Worm (Caenorhabditis elegans) whole organism, L1 larva: ENCODE measurements around the gene D1044.4.
A peak's percentile ranks its signal among the peaks of the same experiment; 100 is the strongest.

Experiments used
- aha-1 ChIP-seq: fragments of 150-350 bp; optimal IDR thresholded peaks from 2 replicates; lab custom pipeline; 2014; ENCODE audit warnings: missing biosample characterization, missing genetic modification characterization
- ceh-82 ChIP-seq, 3 experiments: fragments of 150-350 bp in 1 of 3; sonication (generic microtip) in 2 of 3; optimal IDR thresholded peaks; 2 replicates each; lab custom pipeline; 2014 to 2017; ENCODE audit warnings: missing biosample characterization in 3 of 3, missing genetic modification characterization in 3 of 3
- ceh-88 ChIP-seq: fragments of 200-800 bp; sonication (Bioruptor generic); IDR thresholded peaks from 2 replicates; pipeline ENCODE4 v1.3.6; 2022; ENCODE audit warnings: missing genetic modification characterization, missing compliant biosample characterization
- dpl-1 ChIP-seq, 3 experiments: fragments of 150-350 bp in 2 of 3; sonication (generic microtip) in 1 of 3; optimal IDR thresholded peaks; 2 replicates each; lab custom pipeline; 2014 to 2017; ENCODE audit warnings: missing biosample characterization in 3 of 3, missing genetic modification characterization in 3 of 3, missing genetic modification reagents in 3 of 3
- dsc-1 ChIP-seq: sonication (generic microtip); optimal IDR thresholded peaks from 2 replicates; lab custom pipeline; 2016; ENCODE audit warnings: mild to moderate bottlenecking, missing genetic modification characterization, missing compliant biosample characterization
- efl-1 ChIP-seq, 4 experiments: fragments of 150-350 bp; optimal IDR thresholded peaks in 3 of 4; peaks in 1 of 4; 1 replicate in 1 of 4; 2 replicates in 3 of 4; lab custom pipeline; 2014; ENCODE audit warnings: missing biosample characterization in 2 of 4, missing genetic modification characterization in 2 of 4, missing genetic modification reagents in 2 of 4
- egl-13 ChIP-seq: sonication (generic microtip); optimal IDR thresholded peaks from 2 replicates; lab custom pipeline; 2016; ENCODE audit warnings: missing genotype, missing genetic modification reagents, missing genetic modification characterization, missing compliant biosample characterization
- elt-3 ChIP-seq, 6 experiments: fragments of 150-350 bp in 1 of 6; sonication (generic microtip); optimal IDR thresholded peaks; 2 replicates each; lab custom pipeline; 2017 to 2018; ENCODE audit warnings: missing biosample characterization in 6 of 6, missing genetic modification characterization in 6 of 6, inconsistent platforms in 1 of 6
- ets-5 ChIP-seq: fragments of 200-800 bp; sonication (Bioruptor generic); IDR thresholded peaks from 2 replicates; pipeline ENCODE4 v1.3.6; 2022; ENCODE audit warnings: missing genetic modification characterization, missing compliant biosample characterization
- fkh-10 ChIP-seq: sonication (generic microtip); optimal IDR thresholded peaks from 2 replicates; lab custom pipeline; 2017; ENCODE audit warnings: missing biosample characterization, missing genetic modification reagents, missing genetic modification characterization
- fkh-4 ChIP-seq: sonication (generic microtip); optimal IDR thresholded peaks from 2 replicates; lab custom pipeline; 2016; ENCODE audit warnings: missing compliant biosample characterization, missing genetic modification characterization, borderline replicate concordance
- fkh-8 ChIP-seq: sonication (generic microtip); optimal IDR thresholded peaks from 2 replicates; lab custom pipeline; 2016; ENCODE audit warnings: mild to moderate bottlenecking, missing genetic modification characterization, missing compliant biosample characterization
- fos-1 ChIP-seq: fragments of 150-350 bp; optimal IDR thresholded peaks from 2 replicates; lab custom pipeline; 2014; ENCODE audit warnings: missing biosample characterization, missing genetic modification characterization
- grh-1 ChIP-seq: fragments of 200-800 bp; sonication (Bioruptor generic); IDR thresholded peaks from 2 replicates; pipeline ENCODE4 v1.3.6; 2022; ENCODE audit warnings: missing genetic modification reagents, missing genetic modification characterization, missing compliant biosample characterization
- hlh-17 ChIP-seq: fragments of 200-800 bp; sonication (Bioruptor generic); optimal IDR thresholded peaks from 2 replicates; lab custom pipeline; 2018; ENCODE audit warnings: missing genetic modification characterization, mild to moderate bottlenecking, missing compliant biosample characterization, moderate library complexity, borderline replicate concordance
- hlh-4 ChIP-seq: sonication (generic microtip); optimal IDR thresholded peaks from 2 replicates; lab custom pipeline; 2016; ENCODE audit warnings: mild to moderate bottlenecking, missing genetic modification characterization, missing compliant biosample characterization
- jun-1 ChIP-seq: fragments of 150-350 bp; optimal IDR thresholded peaks from 2 replicates; lab custom pipeline; 2014; ENCODE audit warnings: missing biosample characterization, missing genetic modification reagents, missing genetic modification characterization
- lin-14 ChIP-seq: fragments of 200-800 bp; sonication (Bioruptor generic); optimal IDR thresholded peaks from 2 replicates; lab custom pipeline; 2018; ENCODE audit warnings: mild to moderate bottlenecking, missing genetic modification characterization, moderate library complexity, missing compliant biosample characterization
- lin-15B ChIP-seq: fragments of 150-350 bp; sonication (generic microtip); optimal IDR thresholded peaks from 3 replicates; lab custom pipeline; 2014; ENCODE audit warnings: missing biosample characterization, missing genetic modification characterization
- lin-39 ChIP-seq: fragments of 150-350 bp; optimal IDR thresholded peaks from 2 replicates; lab custom pipeline; 2014; ENCODE audit warnings: missing biosample characterization, missing genetic modification reagents, missing genetic modification characterization
- lir-3 ChIP-seq: sonication (generic microtip); optimal IDR thresholded peaks from 2 replicates; lab custom pipeline; 2016; ENCODE audit warnings: mild to moderate bottlenecking, missing genetic modification characterization, moderate library complexity, missing compliant biosample characterization; ENCODE audit not compliant: poor library complexity
- lsy-2 ChIP-seq, 2 experiments: fragments of 150-350 bp; optimal IDR thresholded peaks; 2 replicates each; lab custom pipeline; 2014; ENCODE audit warnings: missing biosample characterization in 2 of 2, missing genetic modification characterization in 2 of 2
- mdl-1 ChIP-seq, 2 experiments: fragments of 150-350 bp; optimal IDR thresholded peaks; 2 replicates each; lab custom pipeline; 2014 to 2017; ENCODE audit warnings: missing biosample characterization in 2 of 2, missing genetic modification characterization in 2 of 2, inconsistent platforms in 1 of 2
- mep-1 ChIP-seq: fragments of 150-350 bp; optimal IDR thresholded peaks from 2 replicates; lab custom pipeline; 2014; ENCODE audit warnings: missing biosample characterization, missing genetic modification characterization
- nhr-11 ChIP-seq: fragments of 150-350 bp; optimal IDR thresholded peaks from 2 replicates; lab custom pipeline; 2014; ENCODE audit warnings: missing biosample characterization, missing genetic modification characterization
- nhr-12 ChIP-seq: sonication (generic microtip); optimal IDR thresholded peaks from 2 replicates; lab custom pipeline; 2017; ENCODE audit warnings: missing biosample characterization, missing genetic modification characterization
- nhr-20 ChIP-seq: sonication (generic microtip); optimal IDR thresholded peaks from 2 replicates; lab custom pipeline; 2016; ENCODE audit warnings: mild to moderate bottlenecking, missing genetic modification characterization, missing compliant biosample characterization
- nhr-237 ChIP-seq: fragments of 150-350 bp; optimal IDR thresholded peaks from 2 replicates; lab custom pipeline; 2014; ENCODE audit warnings: missing biosample characterization, missing genetic modification characterization
- nhr-47 ChIP-seq: sonication (generic microtip); optimal IDR thresholded peaks from 2 replicates; lab custom pipeline; 2016; ENCODE audit warnings: mild to moderate bottlenecking, missing genetic modification characterization, moderate library complexity, missing compliant biosample characterization
- nhr-71 ChIP-seq: sonication (generic microtip); optimal IDR thresholded peaks from 2 replicates; lab custom pipeline; 2016; ENCODE audit warnings: mild to moderate bottlenecking, missing genetic modification characterization, moderate library complexity, missing compliant biosample characterization
- nhr-76 ChIP-seq: sonication (generic microtip); optimal IDR thresholded peaks from 2 replicates; lab custom pipeline; 2017; ENCODE audit warnings: missing biosample characterization, missing genetic modification characterization
- nhr-85 ChIP-seq: sonication (generic microtip); peaks from one replicate; lab custom pipeline; 2016; ENCODE audit warnings: missing genetic modification characterization, inconsistent platforms, missing compliant biosample characterization
- nhr-90 ChIP-seq: sonication (generic microtip); optimal IDR thresholded peaks from 2 replicates; lab custom pipeline; 2016; ENCODE audit warnings: mild to moderate bottlenecking, missing genetic modification characterization, missing compliant biosample characterization; ENCODE audit not compliant: poor library complexity
- pax-3 ChIP-seq: fragments of 200-800 bp; sonication (Bioruptor generic); optimal IDR thresholded peaks from 2 replicates; lab custom pipeline; 2018; ENCODE audit warnings: mild to moderate bottlenecking, missing genetic modification characterization, moderate library complexity, missing compliant biosample characterization
- rnt-1 ChIP-seq: sonication (generic microtip); optimal IDR thresholded peaks from 2 replicates; lab custom pipeline; 2016; ENCODE audit warnings: mild to moderate bottlenecking, missing genetic modification characterization, moderate library complexity, missing compliant biosample characterization
- snu-23 ChIP-seq: sonication (generic microtip); optimal IDR thresholded peaks from 2 replicates; lab custom pipeline; 2016; ENCODE audit warnings: missing genetic modification characterization, missing compliant biosample characterization
- sox-4 ChIP-seq: sonication (generic microtip); optimal IDR thresholded peaks from 2 replicates; lab custom pipeline; 2016; ENCODE audit warnings: missing genetic modification characterization, missing compliant biosample characterization
- sptf-1 ChIP-seq: fragments of 150-350 bp; optimal IDR thresholded peaks from 2 replicates; lab custom pipeline; 2014; ENCODE audit warnings: missing biosample characterization, missing genetic modification characterization
- sup-37 ChIP-seq: fragments of 200-800 bp; sonication (Bioruptor generic); optimal IDR thresholded peaks from 2 replicates; lab custom pipeline; 2018; ENCODE audit warnings: mild to moderate bottlenecking, missing genetic modification characterization, missing compliant biosample characterization
- swsn-7 ChIP-seq: sonication (generic microtip); optimal IDR thresholded peaks from 2 replicates; lab custom pipeline; 2016; ENCODE audit warnings: missing genetic modification characterization, missing compliant biosample characterization
- tbx-2 ChIP-seq: sonication (generic microtip); optimal IDR thresholded peaks from 2 replicates; lab custom pipeline; 2016; ENCODE audit warnings: missing genetic modification characterization, missing compliant biosample characterization
- unc-130 ChIP-seq: fragments of 150-350 bp; optimal IDR thresholded peaks from 2 replicates; lab custom pipeline; 2017; ENCODE audit warnings: missing biosample characterization, missing genetic modification characterization, inconsistent platforms
- unc-30 ChIP-seq: sonication (generic microtip); optimal IDR thresholded peaks from 2 replicates; lab custom pipeline; 2017; ENCODE audit warnings: missing biosample characterization, missing genetic modification characterization
- unc-86 ChIP-seq: sonication (generic microtip); optimal IDR thresholded peaks from 2 replicates; lab custom pipeline; 2016; ENCODE audit warnings: missing genetic modification characterization, missing compliant biosample characterization
- vab-15 ChIP-seq: sonication (generic microtip); optimal IDR thresholded peaks from 2 replicates; lab custom pipeline; 2017; ENCODE audit warnings: missing genotype, mild to moderate bottlenecking, missing genetic modification characterization, missing compliant biosample characterization
- xbp-1 ChIP-seq: sonication (generic microtip); optimal IDR thresholded peaks from 2 replicates; lab custom pipeline; 2016; ENCODE audit warnings: missing genetic modification characterization, missing compliant biosample characterization
- ztf-4 ChIP-seq: fragments of 150-350 bp; optimal IDR thresholded peaks from 2 replicates; lab custom pipeline; 2014; ENCODE audit warnings: missing biosample characterization, missing genetic modification characterization

Gene D1044.4

DNA sequence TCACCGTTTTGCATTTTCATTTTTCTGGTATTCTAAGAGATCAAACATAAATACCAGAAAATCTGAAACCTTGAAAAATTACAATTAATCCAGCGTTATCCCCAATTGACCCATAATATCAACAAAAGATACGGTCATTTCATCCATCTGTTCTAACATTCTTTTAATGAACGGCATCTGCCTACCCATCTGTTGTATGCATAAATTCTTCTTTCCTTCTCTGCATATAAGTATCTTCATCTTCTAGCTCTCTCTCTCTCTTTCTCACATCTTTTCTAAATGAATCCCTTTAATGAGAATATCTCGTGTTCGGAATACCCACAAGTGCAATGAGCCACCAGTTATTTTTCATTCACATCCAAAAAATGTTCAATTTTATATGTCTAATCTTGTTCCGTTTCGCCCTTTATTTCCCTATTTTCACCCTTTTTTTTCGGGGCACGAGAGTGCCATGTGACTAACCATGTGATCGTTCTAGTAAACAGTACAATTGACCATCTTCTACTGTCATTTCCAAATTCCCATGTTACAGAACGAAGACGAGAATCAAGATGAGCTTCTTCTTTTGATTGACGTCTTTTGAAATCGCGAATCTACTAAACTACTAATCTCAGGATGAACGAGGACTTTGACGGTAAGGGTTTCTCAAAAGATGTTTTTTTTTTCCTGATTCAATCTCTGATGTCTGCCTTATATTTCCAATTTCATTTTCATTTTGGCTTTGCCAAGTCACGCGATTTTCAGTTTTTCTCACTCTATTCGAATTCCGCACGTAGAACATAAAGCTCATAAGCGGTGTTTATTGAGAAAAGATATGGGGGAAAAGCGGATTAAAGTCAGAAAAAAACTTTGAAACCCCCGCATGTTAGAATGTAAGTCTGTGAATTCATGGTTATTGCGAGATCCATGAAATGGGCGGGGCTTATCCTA lies 20.2 kb downstream of the D1044.4 start, which contains the start of gene R02F2.1 (continued):
- TF ChIP-seq nhr-90 (peak; percentile 66), nhr-11 (tag; lab: Kevin White, UChicago) (no peak), lsy-2 (tag; optimal IDR thresholded peaks at IDR 0.05; lab: Kevin White, UChicago) (peak; percentile 7 to 45), elt-3 (tag; optimal IDR thresholded peaks at IDR 0.05; lab: Kevin White, UChicago) (peak in 2 of 6 experiments; percentile 19 to 58), grh-1 (GFP tag; lab: Robert Waterston, UW) (no peak), hlh-17 (GFP tag; lab: Kevin White, UChicago) (no peak)

DNA sequence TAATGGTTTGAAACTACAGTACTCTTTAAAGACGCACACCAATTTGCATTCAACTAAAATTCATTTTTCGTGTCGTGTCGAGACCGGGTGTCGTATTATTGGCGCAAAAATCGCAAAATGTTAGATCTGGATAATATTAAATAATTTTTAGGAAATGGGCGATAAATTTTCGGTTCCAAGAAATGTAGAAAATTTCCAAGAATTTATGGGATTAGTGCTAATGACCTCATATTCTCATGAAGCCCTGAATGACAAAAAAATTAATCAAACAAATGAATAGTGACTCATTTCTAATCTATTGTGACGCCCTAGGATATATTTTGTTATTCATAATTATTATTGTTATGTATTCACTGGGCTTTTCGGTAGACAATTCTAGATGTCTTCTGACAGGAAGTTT lies 21.1 kb downstream of the D1044.4 start:
- TF ChIP-seq dsc-1 (tag; lab: Kevin White, UChicago) (peak; percentile 99), mdl-1 (tag; optimal IDR thresholded peaks at IDR 0.05; lab: Kevin White, UChicago) (no peak), hlh-4 (no peak), ceh-82 (tag; optimal IDR thresholded peaks at IDR 0.05; lab: Kevin White, UChicago) (no peak), ztf-4 (tag; lab: Kevin White, UChicago) (no peak), xbp-1 (tag; lab: Kevin White, UChicago) (no peak), aha-1 (tag; lab: Kevin White, UChicago) (no peak), nhr-85 (no peak), efl-1 (optimal IDR thresholded peaks at IDR 0.05; lab: Kevin White, UChicago) (no peak), efl-1 (GFP tag; optimal IDR thresholded peaks at IDR 0.05 in 1 of 2; lab: Kevin White, UChicago) (no peak), tbx-2 (no peak), vab-15 (tag; lab: Kevin White, UChicago) (no peak), sptf-1 (tag; lab: Kevin White, UChicago) (no peak), fkh-8 (peak; percentile 88), snu-23 (GFP tag; lab: Kevin White, UChicago) (no peak), lin-15B (tag; lab: Kevin White, UChicago) (no peak), nhr-12 (tag; lab: Kevin White, UChicago) (no peak), fkh-4 (tag; lab: Kevin White, UChicago) (peak; percentile 58), nhr-237 (tag; lab: Kevin White, UChicago) (no peak), lir-3 (tag; lab: Kevin White, UChicago) (no peak), sup-37 (GFP tag; lab: Kevin White, UChicago) (no peak), fkh-10 (GFP tag; lab: Kevin White, UChicago) (no peak), unc-30 (tag; lab: Kevin White, UChicago) (no peak), pax-3 (tag; lab: Kevin White, UChicago) (peak; percentile 83), ceh-88 (GFP tag; lab: Robert Waterston, UW) (no peak), swsn-7 (tag; lab: Kevin White, UChicago) (peak; percentile 19), jun-1 (no peak), lin-14 (peak; percentile 17), nhr-20 (tag; lab: Kevin White, UChicago) (peak; percentile 19), nhr-71 (tag; lab: Kevin White, UChicago) (peak; percentile 77), lsy-2 (tag; optimal IDR thresholded peaks at IDR 0.05; lab: Kevin White, UChicago) (peak; percentile 7 to 19), nhr-47 (tag; lab: Kevin White, UChicago) (peak; percentile 84), unc-86 (tag; lab: Kevin White, UChicago) (peak; percentile 8), ets-5 (GFP tag; lab: Robert Waterston, UW) (no peak), nhr-11 (tag; lab: Kevin White, UChicago) (peak; percentile 56), egl-13 (tag; lab: Kevin White, UChicago) (peak; percentile 30), nhr-76 (tag; lab: Kevin White, UChicago) (no peak), grh-1 (GFP tag; lab: Robert Waterston, UW) (no peak), sox-4 (tag; lab: Kevin White, UChicago) (peak; percentile 80), rnt-1 (tag; lab: Kevin White, UChicago) (no peak), nhr-90 (no peak), lin-39 (no peak), dpl-1 (GFP tag; optimal IDR thresholded peaks at IDR 0.05; lab: Kevin White, UChicago) (no peak), unc-130 (tag; lab: Kevin White, UChicago) (no peak), mep-1 (no peak), fos-1 (tag; lab: Kevin White, UChicago) (peak; percentile 35)
